Worm (Caenorhabditis elegans) whole organism, mixed stage, embryonic: ENCODE results near the gene H01G02.4.
"Not testable (repeated sequence)": the region's sequence is repeated elsewhere in the genome, so short reads cannot be mapped to it uniquely, and the experiment has no call there.

ENCODE experiments used
- M03D4.4 ChIP-seq: sonication (generic microtip); optimal IDR thresholded peaks from 2 replicates; lab custom pipeline; 2017; ENCODE audit warnings: mild to moderate bottlenecking, missing genetic modification characterization, missing compliant biosample characterization
- bed-3 ChIP-seq: fragments of 200-800 bp; sonication (Bioruptor generic); optimal IDR thresholded peaks from 3 replicates; lab custom pipeline; 2018; ENCODE audit warnings: mild to moderate bottlenecking, missing genetic modification characterization, moderate library complexity, missing compliant biosample characterization
- blmp-1 ChIP-seq: fragments of 150-350 bp; optimal IDR thresholded peaks from 2 replicates; lab custom pipeline; 2014; ENCODE audit warnings: missing biosample characterization, missing genetic modification characterization
- ceh-39 ChIP-seq: fragments of 150-350 bp; optimal IDR thresholded peaks from 2 replicates; lab custom pipeline; 2014; ENCODE audit warnings: missing biosample characterization, missing genetic modification characterization
- ceh-43 ChIP-seq: fragments of 200-800 bp; sonication (Bioruptor generic); optimal IDR thresholded peaks from 2 replicates; lab custom pipeline; 2018; ENCODE audit warnings: mild to moderate bottlenecking, missing genetic modification characterization, moderate library complexity, missing compliant biosample characterization
- ceh-83 ChIP-seq: fragments of 200-800 bp; sonication (Bioruptor generic); optimal IDR thresholded peaks from 2 replicates; lab custom pipeline; 2018; ENCODE audit warnings: mild to moderate bottlenecking, missing genetic modification characterization, missing compliant biosample characterization
- ces-1 ChIP-seq: fragments of 150-350 bp; optimal IDR thresholded peaks from 2 replicates; lab custom pipeline; 2014; ENCODE audit warnings: missing biosample characterization, missing genetic modification reagents, missing genetic modification characterization
- cnd-1 ChIP-seq: fragments of 200-800 bp; sonication (Bioruptor generic); optimal IDR thresholded peaks from 2 replicates; lab custom pipeline; 2018; ENCODE audit warnings: mild to moderate bottlenecking, missing genetic modification characterization, missing compliant biosample characterization
- drap-1 ChIP-seq: fragments of 200-800 bp; sonication (Bioruptor generic); optimal IDR thresholded peaks from 3 replicates; lab custom pipeline; 2018; ENCODE audit warnings: mild to moderate bottlenecking, missing genetic modification characterization, missing compliant biosample characterization
- elt-3 ChIP-seq: fragments of 150-350 bp; optimal IDR thresholded peaks from 2 replicates; lab custom pipeline; 2014; ENCODE audit warnings: missing biosample characterization, missing genetic modification characterization
- flh-1 ChIP-seq: fragments of 200-800 bp; sonication (Bioruptor generic); optimal IDR thresholded peaks from 2 replicates; lab custom pipeline; 2018; ENCODE audit warnings: mild to moderate bottlenecking, missing genetic modification characterization, moderate library complexity, missing compliant biosample characterization
- ham-2 ChIP-seq: fragments of 200-800 bp; sonication (Bioruptor generic); optimal IDR thresholded peaks from 2 replicates; lab custom pipeline; 2018; ENCODE audit warnings: mild to moderate bottlenecking, missing genetic modification characterization, missing compliant biosample characterization
- hlh-1 ChIP-seq: fragments of 150-350 bp; optimal IDR thresholded peaks from 2 replicates; lab custom pipeline; 2014; ENCODE audit warnings: missing biosample characterization, missing genetic modification reagents, missing genetic modification characterization
- lin-13 ChIP-seq: fragments of 150-350 bp; optimal IDR thresholded peaks from 2 replicates; lab custom pipeline; 2014; ENCODE audit warnings: missing biosample characterization, missing genetic modification characterization
- lin-32 ChIP-seq: fragments of 200-800 bp; sonication (Bioruptor generic); optimal IDR thresholded peaks from 2 replicates; lab custom pipeline; 2018; ENCODE audit warnings: mild to moderate bottlenecking, missing genetic modification characterization, missing compliant biosample characterization
- lsy-2 ChIP-seq: fragments of 150-350 bp; optimal IDR thresholded peaks from 2 replicates; lab custom pipeline; 2014; ENCODE audit warnings: missing biosample characterization, missing genetic modification characterization
- mab-5 ChIP-seq: fragments of 150-350 bp; optimal IDR thresholded peaks from 2 replicates; lab custom pipeline; 2014; ENCODE audit warnings: missing biosample characterization, missing genetic modification characterization
- mep-1 ChIP-seq: fragments of 150-350 bp; optimal IDR thresholded peaks from 2 replicates; lab custom pipeline; 2017; ENCODE audit warnings: missing biosample characterization, missing genetic modification reagents, missing genetic modification characterization, inconsistent platforms
- mls-2 ChIP-seq: sonication (generic microtip); optimal IDR thresholded peaks from 2 replicates; lab custom pipeline; 2016; ENCODE audit warnings: mild to moderate bottlenecking, missing genetic modification characterization, moderate library complexity, missing compliant biosample characterization
- nhr-12 ChIP-seq: fragments of 150-350 bp; optimal IDR thresholded peaks from 2 replicates; lab custom pipeline; 2014; ENCODE audit warnings: missing biosample characterization, missing genetic modification characterization
- nhr-2 ChIP-seq: fragments of 150-350 bp; optimal IDR thresholded peaks from 2 replicates; lab custom pipeline; 2014; ENCODE audit warnings: missing biosample characterization, missing genetic modification characterization
- nhr-237 ChIP-seq: fragments of 150-350 bp; optimal IDR thresholded peaks from 2 replicates; lab custom pipeline; 2014; ENCODE audit warnings: missing biosample characterization, missing genetic modification characterization
- nhr-28 ChIP-seq: fragments of 150-350 bp; optimal IDR thresholded peaks from 2 replicates; lab custom pipeline; 2014; ENCODE audit warnings: missing biosample characterization, missing genetic modification characterization
- nhr-76 ChIP-seq: sonication (generic microtip); optimal IDR thresholded peaks from 2 replicates; lab custom pipeline; 2017; ENCODE audit warnings: missing biosample characterization, missing genetic modification characterization
- pha-4 ChIP-seq: fragments of 150-350 bp; optimal IDR thresholded peaks from 2 replicates; lab custom pipeline; 2018; ENCODE audit warnings: missing biosample characterization, missing genetic modification reagents, missing genetic modification characterization
- sem-2 ChIP-seq: fragments of 200-800 bp; sonication (Bioruptor generic); optimal IDR thresholded peaks from 2 replicates; lab custom pipeline; 2018; ENCODE audit warnings: mild to moderate bottlenecking, missing genetic modification characterization, missing compliant biosample characterization
- snpc-4 ChIP-seq: fragments of 150-350 bp; optimal IDR thresholded peaks from 2 replicates; lab custom pipeline; 2014; ENCODE audit warnings: missing biosample characterization, missing genetic modification characterization
- sptf-1 ChIP-seq: sonication (generic microtip); optimal IDR thresholded peaks from 2 replicates; lab custom pipeline; 2017; ENCODE audit warnings: mild to moderate bottlenecking, missing genetic modification characterization, moderate library complexity, missing compliant biosample characterization
- tbx-8 ChIP-seq: fragments of 200-800 bp; sonication (Bioruptor generic); optimal IDR thresholded peaks from 2 replicates; lab custom pipeline; 2018; ENCODE audit warnings: mild to moderate bottlenecking, missing genetic modification characterization, moderate library complexity, missing compliant biosample characterization
- unc-120 ChIP-seq: sonication (generic microtip); optimal IDR thresholded peaks from 2 replicates; lab custom pipeline; 2017; ENCODE audit warnings: missing genetic modification characterization, missing compliant biosample characterization; ENCODE audit not compliant: poor library complexity, severe bottlenecking
- unc-39 ChIP-seq: fragments of 150-350 bp; optimal IDR thresholded peaks from 2 replicates; lab custom pipeline; 2014; ENCODE audit warnings: missing biosample characterization, missing genetic modification characterization
- unc-62 ChIP-seq: fragments of 150-350 bp; optimal IDR thresholded peaks from 2 replicates; lab custom pipeline; 2014; ENCODE audit warnings: missing biosample characterization, missing genetic modification reagents, missing genetic modification characterization
- zip-8 ChIP-seq: fragments of 150-350 bp; optimal IDR thresholded peaks from 2 replicates; lab custom pipeline; 2014; ENCODE audit warnings: missing biosample characterization, missing genetic modification characterization
- ztf-11 ChIP-seq: fragments of 150-350 bp; optimal IDR thresholded peaks from 2 replicates; lab custom pipeline; 2014; ENCODE audit warnings: missing biosample characterization, missing genetic modification characterization

Gene H01G02.4

ce11 chrIV:11838657-11839056 is 35.7 kb upstream of the H01G02.4 start, which contains the start of gene fbxb-3:
Gene fbxb-3, plus strand, starts transcription at chrIV:11838957.
- no peak for TF ChIP-seq M03D4.4 (tag; lab: Kevin White, UChicago)
- no peak for TF ChIP-seq nhr-76 (tag; lab: Kevin White, UChicago)
- no peak for TF ChIP-seq mls-2
- TF ChIP-seq ztf-11 (tag; lab: Kevin White, UChicago), result no peak
- TF ChIP-seq pha-4 (tag; lab: Kevin White, UChicago), result no peak
- TF ChIP-seq mep-1 (tag; lab: Kevin White, UChicago), result no peak
- no peak for TF ChIP-seq cnd-1 (tag; lab: Kevin White, UChicago)
- no peak for TF ChIP-seq zip-8 (tag; lab: Kevin White, UChicago)
- TF ChIP-seq blmp-1, result no peak
- TF ChIP-seq ceh-39 (tag; lab: Kevin White, UChicago), result no peak
- no peak for TF ChIP-seq unc-120 (tag; lab: Kevin White, UChicago)
- TF ChIP-seq lsy-2 (tag; lab: Kevin White, UChicago), result no peak
- no peak for TF ChIP-seq ceh-83 (GFP tag; lab: Kevin White, UChicago)
- no peak for TF ChIP-seq drap-1
- TF ChIP-seq lin-32 (GFP tag; lab: Kevin White, UChicago), result no peak
- no peak for TF ChIP-seq snpc-4 (tag; lab: Kevin White, UChicago)
- TF ChIP-seq sem-2 (GFP tag; lab: Kevin White, UChicago), result no peak
- TF ChIP-seq ceh-43 (GFP tag; lab: Kevin White, UChicago), result no peak
- TF ChIP-seq mab-5 (tag; lab: Kevin White, UChicago), result no peak
- TF ChIP-seq, all 35 proteins: peak for 0

ce11 chrIV:11833456-11833855 is 30.5 kb upstream of the H01G02.4 start, which contains the start of gene M117.4:
Gene M117.4, minus strand, starts transcription at chrIV:11833556.
- TF ChIP-seq mab-5 (tag; lab: Kevin White, UChicago) (no peak), nhr-76 (tag; lab: Kevin White, UChicago) (no peak), unc-39 (no peak), zip-8 (tag; lab: Kevin White, UChicago) (peak; percentile 51), ham-2 (GFP tag; lab: Kevin White, UChicago) (no peak)

DNA sequence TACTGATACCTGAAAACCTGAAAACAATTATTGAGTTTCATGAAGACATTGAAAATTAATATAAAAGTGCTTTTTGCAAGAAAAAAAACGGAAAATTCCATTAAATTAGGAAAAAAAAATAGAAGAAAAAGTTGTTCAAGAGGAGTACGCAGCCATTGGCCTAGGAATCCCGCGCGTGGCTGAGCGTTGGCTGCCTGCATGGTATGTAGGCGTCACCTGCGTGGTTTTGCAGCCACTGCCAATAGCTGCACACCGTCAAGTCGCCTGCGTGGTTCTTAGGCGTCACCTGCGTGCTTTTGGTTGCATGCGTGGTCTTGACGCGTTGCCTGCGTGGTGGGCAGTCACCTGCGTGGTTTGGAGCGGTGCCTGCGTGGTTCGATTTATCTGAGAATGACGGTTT is 25.1 kb upstream of the H01G02.4 start, which contains the start of gene M117.6:
M117.6 (minus strand) TSS at position 101 of the 400 bp plus-strand sequence.
- TF ChIP-seq unc-39; nhr-76 (tag; lab: Kevin White, UChicago); ztf-11 (tag; lab: Kevin White, UChicago): not testable (repeated sequence)
- TF ChIP-seq, all 35 proteins: peak for 0; not testable (repeated sequence) for 35

DNA sequence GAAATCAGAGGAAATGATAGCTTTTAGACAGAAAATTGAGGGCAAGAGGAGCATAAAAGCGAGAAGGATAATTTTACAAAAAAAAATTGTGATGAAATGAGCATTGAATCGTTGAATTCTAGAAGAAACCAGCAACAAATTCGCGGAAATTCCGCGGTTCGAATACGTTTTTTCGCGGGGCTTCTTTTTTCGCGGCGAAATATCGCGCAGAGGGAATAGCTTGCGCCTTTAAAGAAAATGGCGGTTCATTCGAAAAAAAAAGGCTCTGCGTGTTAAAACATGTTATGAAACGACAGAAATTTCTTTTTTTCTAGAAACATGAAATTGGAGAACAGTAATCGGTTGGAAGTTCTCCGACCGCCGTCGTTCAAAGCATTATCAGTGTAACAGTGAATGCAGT is 19.5 kb upstream of the H01G02.4 start:
- no peak for TF ChIP-seq unc-120 (tag; lab: Kevin White, UChicago)
- TF ChIP-seq lsy-2 (tag; lab: Kevin White, UChicago), result peak; percentile 39
- TF ChIP-seq lin-13 (tag; lab: Kevin White, UChicago), result peak; percentile 46
- TF ChIP-seq ceh-43 (GFP tag; lab: Kevin White, UChicago), result no peak
- TF ChIP-seq nhr-237, result peak; percentile 18
- TF ChIP-seq nhr-76 (tag; lab: Kevin White, UChicago), result no peak
- no peak for TF ChIP-seq M03D4.4 (tag; lab: Kevin White, UChicago)
- no peak for TF ChIP-seq hlh-1
- peak; percentile 78 for TF ChIP-seq mep-1 (tag; lab: Kevin White, UChicago)
- no peak for TF ChIP-seq flh-1 (GFP tag; lab: Kevin White, UChicago)
- no peak for TF ChIP-seq cnd-1 (tag; lab: Kevin White, UChicago)
- no peak for TF ChIP-seq elt-3
- TF ChIP-seq, all 35 proteins: peak for 4

DNA sequence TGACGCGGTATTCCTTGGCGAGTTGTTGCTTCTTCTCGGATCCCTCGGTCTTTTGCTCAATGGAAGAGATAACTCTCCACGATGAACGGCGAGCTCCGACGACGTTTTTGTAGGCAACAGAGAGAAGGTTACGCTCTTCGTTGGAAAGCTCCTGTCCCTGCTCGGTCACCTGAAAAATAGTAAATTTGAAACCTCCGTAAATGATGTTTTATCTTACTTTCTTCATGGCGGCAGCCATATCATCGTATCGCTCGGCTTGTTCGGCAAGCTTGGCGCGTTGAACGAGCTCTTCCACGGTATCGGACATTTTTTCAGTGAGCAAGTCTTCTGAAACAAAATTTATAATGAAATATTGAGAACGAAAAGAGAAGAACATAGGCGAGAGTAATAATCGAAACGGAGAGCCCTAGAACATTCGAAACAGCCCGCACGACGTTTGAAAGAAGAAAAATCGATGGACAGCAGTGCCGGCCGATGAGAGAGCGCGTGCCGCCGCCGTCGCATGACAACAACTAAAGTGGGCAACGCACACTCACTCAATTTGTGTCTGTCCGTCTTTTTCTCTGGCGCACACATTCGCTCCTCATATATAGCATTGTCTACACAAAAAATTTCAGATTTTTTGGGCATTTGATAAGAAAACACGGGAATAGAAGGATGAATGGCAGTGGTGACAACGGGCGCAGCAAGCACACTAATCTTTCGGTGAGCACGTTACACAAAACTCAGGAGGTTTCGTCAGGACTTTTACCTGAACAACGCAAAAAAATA is 18.8 kb upstream of the H01G02.4 start, which contains the start of the genes par-5 and M117.3:
par-5 (minus strand) TSS at position 334 of the 771 bp plus-strand sequence.
M117.3 (plus strand) TSS at position 616 of the 771 bp plus-strand sequence.
- no peak for TF ChIP-seq tbx-8
- no peak for TF ChIP-seq nhr-12
- no peak for TF ChIP-seq bed-3
- peak; percentile 73 for TF ChIP-seq unc-120 (tag; lab: Kevin White, UChicago)
- TF ChIP-seq ces-1, result peak; percentile 81
- TF ChIP-seq nhr-237, result no peak
- TF ChIP-seq hlh-1, result no peak
- TF ChIP-seq flh-1 (GFP tag; lab: Kevin White, UChicago), result no peak
- TF ChIP-seq sem-2 (GFP tag; lab: Kevin White, UChicago), result no peak
- no peak for TF ChIP-seq mep-1 (tag; lab: Kevin White, UChicago)
- TF ChIP-seq cnd-1 (tag; lab: Kevin White, UChicago), result peak; percentile 49
- peak; percentile 29 for TF ChIP-seq sptf-1 (tag; lab: Kevin White, UChicago)
- no peak for TF ChIP-seq ham-2 (GFP tag; lab: Kevin White, UChicago)
- TF ChIP-seq lin-13 (tag; lab: Kevin White, UChicago), result no peak
- TF ChIP-seq lin-32 (GFP tag; lab: Kevin White, UChicago), result no peak
- no peak for TF ChIP-seq nhr-76 (tag; lab: Kevin White, UChicago)
- TF ChIP-seq unc-39, result no peak
- TF ChIP-seq nhr-28 (tag; lab: Kevin White, UChicago), result no peak
- TF ChIP-seq ceh-83 (GFP tag; lab: Kevin White, UChicago), result no peak
- no peak for TF ChIP-seq elt-3
- TF ChIP-seq nhr-2, result no peak
- TF ChIP-seq zip-8 (tag; lab: Kevin White, UChicago), result no peak
- TF ChIP-seq drap-1, result no peak
- peak; percentile 28 for TF ChIP-seq lsy-2 (tag; lab: Kevin White, UChicago)
- TF ChIP-seq ceh-43 (GFP tag; lab: Kevin White, UChicago), result no peak
- TF ChIP-seq ceh-39 (tag; lab: Kevin White, UChicago), result no peak
- peak; percentile 9 for TF ChIP-seq unc-62 (GFP tag; lab: Kevin White, UChicago)
- TF ChIP-seq mab-5 (tag; lab: Kevin White, UChicago), result no peak
- TF ChIP-seq ztf-11 (tag; lab: Kevin White, UChicago), result no peak
- TF ChIP-seq mls-2, result peak; percentile 75
- no peak for TF ChIP-seq snpc-4 (tag; lab: Kevin White, UChicago)
- TF ChIP-seq blmp-1, result no peak
- no peak for TF ChIP-seq M03D4.4 (tag; lab: Kevin White, UChicago)
